Fruit fly (Drosophila melanogaster): ENCODE results near the gene DnaJ-1.
A peak's percentile ranks its signal among the peaks of the same experiment; 100 is the strongest.

DnaJ-1 gene

dm6 chr3L:5770113-5770798 lies 18.3 kb upstream of the DnaJ-1 start:
- TF ChIP-seq CTCF (optimal IDR thresholded peaks at IDR 0.05) (no peak), CG8478 (optimal IDR thresholded peaks at IDR 0.05) (no peak)

dm6 chr3L:5768532-5769497 lies 16.8 kb upstream of the DnaJ-1 start, which contains the start of the genes Ppat-Dpck and scny:
Gene Ppat-Dpck, minus strand, starts transcription at chr3L:5768794.
Gene scny, plus strand, starts transcription at chr3L:5769002.
- TF ChIP-seq CTCF (optimal IDR thresholded peaks at IDR 0.05): peak in 1 of 2 experiments; percentile 6
- no peak for TF ChIP-seq CG8478 (optimal IDR thresholded peaks at IDR 0.05)

dm6 chr3L:5765844-5766200 lies 13.8 kb upstream of the DnaJ-1 start, which contains the start of gene Txl:
Gene Txl, plus strand, starts transcription at chr3L:5765846.
- TF ChIP-seq CG8478 (optimal IDR thresholded peaks at IDR 0.05) (no peak), CTCF (optimal IDR thresholded peaks at IDR 0.05) (no peak)

dm6 chr3L:5764922-5765843 lies 13.2 kb upstream of the DnaJ-1 start, which contains the start of gene CG10576:
Gene CG10576, minus strand, starts transcription at chr3L:5765702.
- no peak for TF ChIP-seq CG8478 (optimal IDR thresholded peaks at IDR 0.05)
- peak; percentile 30 to 59 for TF ChIP-seq CTCF (optimal IDR thresholded peaks at IDR 0.05)

- TF ChIP-seq CG8478 (optimal IDR thresholded peaks at IDR 0.05) (no peak), CTCF (optimal IDR thresholded peaks at IDR 0.05) (no peak)
These were observed 1.8 kb upstream of the DnaJ-1 start for dm6 chr3L:5753605-5754365.

- TF ChIP-seq CG8478 (optimal IDR thresholded peaks at IDR 0.05) (no peak), CTCF (optimal IDR thresholded peaks at IDR 0.05) (peak in 1 of 2 experiments; percentile 26)
These were observed 1.1 kb upstream of the DnaJ-1 start, which contains the start of gene Usp47 for dm6 chr3L:5752903-5753604. Gene Usp47, plus strand, starts transcription at chr3L:5752973.

dm6 chr3L:5751417-5751739 lies 611 bp downstream of the DnaJ-1 start:
- TF ChIP-seq CTCF (optimal IDR thresholded peaks at IDR 0.05) (no peak), CG8478 (optimal IDR thresholded peaks at IDR 0.05) (no peak)

- TF ChIP-seq CTCF (optimal IDR thresholded peaks at IDR 0.05) (peak; percentile 86 to 96), CG8478 (optimal IDR thresholded peaks at IDR 0.05) (no peak)
These were observed 2.2 kb downstream of the DnaJ-1 start for dm6 chr3L:5749616-5750336.

- TF ChIP-seq CG8478 (optimal IDR thresholded peaks at IDR 0.05): no peak
- no peak for TF ChIP-seq CTCF (optimal IDR thresholded peaks at IDR 0.05)
These were observed 20.4 kb downstream of the DnaJ-1 start for dm6 chr3L:5731639-5732038.

dm6 chr3L:5713031-5713430 lies 39.0 kb downstream of the DnaJ-1 start, which contains the start of gene CG44521:
Gene CG44521, plus strand, starts transcription at chr3L:5713331.
- no peak for TF ChIP-seq CG8478 (optimal IDR thresholded peaks at IDR 0.05)

Data from S2 (cell line).